Worm (Caenorhabditis elegans) whole organism, L4/young adult: Measurements from ENCODE around the gene F10G2.2.

Source experiments
- W03F9.2 ChIP-seq: fragments of 150-350 bp; optimal IDR thresholded peaks from 2 replicates; lab custom pipeline; 2014; ENCODE audit warnings: missing biosample characterization, missing genetic modification characterization
- him-1 ChIP-seq: sonication (generic microtip); optimal IDR thresholded peaks from 2 replicates; lab custom pipeline; 2016; ENCODE audit warnings: missing genotype, missing genetic modification reagents, missing genetic modification characterization, missing compliant biosample characterization

DNA sequence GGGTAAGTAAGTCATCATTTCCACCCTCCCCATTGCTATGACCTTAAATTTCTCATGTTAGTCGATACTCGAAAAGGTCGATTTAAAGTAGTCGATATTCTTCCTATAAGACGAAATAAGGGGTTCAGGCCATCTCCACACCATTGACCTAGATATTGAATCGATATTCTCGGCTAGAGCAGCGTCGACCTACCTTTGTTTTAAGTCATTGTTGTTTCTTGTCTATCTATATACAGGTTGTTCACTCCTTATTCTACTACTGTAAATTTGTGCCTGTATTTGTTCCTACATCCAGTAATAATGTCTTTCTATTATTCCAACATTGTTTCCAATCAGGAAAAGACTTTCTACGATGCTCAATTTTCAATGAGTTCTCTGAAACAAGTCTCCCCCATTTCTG lies 4.0 kb upstream of the F10G2.2 start, which contains the start of gene F10G2.4:
- TF ChIP-seq him-1 (tag; lab: Kevin White, UChicago), result no peak
- TF ChIP-seq W03F9.2 (tag; lab: Kevin White, UChicago), result no peak
